Fruit fly (Drosophila melanogaster): Measurements from ENCODE around the gene CG5418.

dm6 chr2L:12430792-12431191 lies 22.2 kb downstream of the CG5418 start, which contains the start of gene CG5435:
- no peak for TF ChIP-seq CG16779 (GFP tag; IDR thresholded peaks at IDR 0.05)
- no peak for TF ChIP-seq bbx (GFP tag; IDR thresholded peaks at IDR 0.05; ENCODE audit: partially characterized antibody)
- no peak for TF ChIP-seq ATbp (GFP tag; optimal IDR thresholded peaks at IDR 0.05)
- TF ChIP-seq odd (GFP tag; optimal IDR thresholded peaks at IDR 0.05): no peak
- no peak for TF ChIP-seq sob (GFP tag; IDR thresholded peaks at IDR 0.05)
- TF ChIP-seq her (GFP tag; optimal IDR thresholded peaks at IDR 0.05): no peak
- TF ChIP-seq CG3163 (GFP tag; optimal IDR thresholded peaks at IDR 0.05): no peak
- TF ChIP-seq TFAM (GFP tag; optimal IDR thresholded peaks at IDR 0.05): no peak
- no peak for TF ChIP-seq yki (optimal IDR thresholded peaks at IDR 0.05)
- TF ChIP-seq mld (GFP tag; IDR thresholded peaks at IDR 0.05; ENCODE audit: partially characterized antibody): no peak
- no peak for TF ChIP-seq NfI (GFP tag; optimal IDR thresholded peaks at IDR 0.05)
- no peak for TF ChIP-seq en (GFP tag; optimal IDR thresholded peaks at IDR 0.05)
